Fruit fly (Drosophila melanogaster) whole organism: ENCODE measurements around the gene brk.

Source experiments
- CG8478 ChIP-seq: fragments of >200 bp; optimal IDR thresholded peaks from 2 replicates; lab custom pipeline; 2018; ENCODE audit warnings: inconsistent platforms
- Dll ChIP-seq: fragments of >200 bp; optimal IDR thresholded peaks from 2 replicates; lab custom pipeline; 2017
- EcR ChIP-seq, 2 experiments: fragments of >200 bp; optimal IDR thresholded peaks; 2 replicates each; lab custom pipeline; 2017; ENCODE audit warnings: missing biosample characterization in 2 of 2, missing genetic modification characterization in 2 of 2, missing genetic modification reagents in 2 of 2
- pan ChIP-seq: fragments of >200 bp; optimal IDR thresholded peaks from 2 replicates; lab custom pipeline; 2017
- psq ChIP-seq: fragments of >200 bp; optimal IDR thresholded peaks from 2 replicates; lab custom pipeline; 2017
- usp ChIP-seq: fragments of >200 bp; optimal IDR thresholded peaks from 2 replicates; lab custom pipeline; 2017; ENCODE audit warnings: missing biosample characterization, missing genetic modification characterization, mixed read lengths

DNA sequence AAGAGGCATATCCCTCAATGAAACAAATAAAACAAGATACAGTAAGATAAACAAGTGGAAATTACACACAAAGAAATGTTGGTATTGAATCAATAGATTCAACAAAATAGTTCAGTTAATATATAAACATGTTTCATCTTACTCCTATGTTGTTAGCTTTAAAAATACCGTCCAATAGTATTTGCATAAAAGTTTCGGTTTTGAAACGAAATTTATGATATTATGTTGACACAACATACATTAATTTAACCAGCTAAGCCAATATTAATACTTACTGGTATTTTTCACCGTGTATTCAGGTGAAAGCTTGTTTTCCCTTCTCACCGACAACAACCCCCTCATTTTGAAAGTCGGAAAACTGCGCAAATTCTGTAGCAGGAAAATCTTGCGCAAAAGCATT, 30.8 kb downstream of the brk start:
- TF ChIP-seq pan (lab: Kevin White, UChicago) (no peak), EcR (GFP tag; optimal IDR thresholded peaks at IDR 0.05; lab: Kevin White, UChicago) (no peak), Dll (no peak), usp (GFP tag; lab: Kevin White, UChicago) (no peak), CG8478 (lab: Kevin White, UChicago) (no peak), psq (lab: Kevin White, UChicago) (no peak)
